Fruit fly (Drosophila melanogaster) whole organism, embryonic: ENCODE measurements around the gene GNBP1.
A peak's percentile ranks its signal among the peaks of the same experiment; 100 is the strongest.

ENCODE experiments used
- Atf3 ChIP-seq: fragments of 200-800 bp; sonication (Bioruptor generic); optimal IDR thresholded peaks from 3 replicates; lab custom pipeline; 2016; ENCODE audit warnings: missing biosample characterization, missing genetic modification characterization
- CG10431 ChIP-seq: fragments of 200-800 bp; sonication (Bioruptor generic); optimal IDR thresholded peaks from 3 replicates; lab custom pipeline; 2018; ENCODE audit warnings: missing biosample characterization, mild to moderate bottlenecking, missing genetic modification characterization
- CG10959 ChIP-seq: fragments of 200-800 bp; sonication (Bioruptor generic); IDR thresholded peaks from 2 replicates; pipeline ENCODE4 v1.3.6; 2022; ENCODE audit warnings: missing biosample characterization, missing genetic modification characterization
- CG11085 ChIP-seq: fragments of 200-800 bp; sonication (Bioruptor generic); IDR thresholded peaks from 2 replicates; pipeline ENCODE4 v1.3.6; 2022; ENCODE audit warnings: missing biosample characterization, missing genetic modification characterization
- CG12219 ChIP-seq: fragments of 200-800 bp; sonication (Bioruptor generic); optimal IDR thresholded peaks from 3 replicates; lab custom pipeline; 2018; ENCODE audit warnings: missing biosample characterization, mild to moderate bottlenecking, missing genetic modification characterization
- CG12391 ChIP-seq: fragments of 200-800 bp; sonication (Bioruptor generic); optimal IDR thresholded peaks from 3 replicates; lab custom pipeline; 2018; ENCODE audit warnings: missing biosample characterization, mild to moderate bottlenecking, missing genetic modification characterization, moderate library complexity
- CG13894 ChIP-seq: fragments of 200-800 bp; sonication (Bioruptor generic); optimal IDR thresholded peaks from 3 replicates; lab custom pipeline; 2018; ENCODE audit warnings: missing biosample characterization, mild to moderate bottlenecking, missing genetic modification characterization, moderate library complexity
- CG14014 ChIP-seq: fragments of 200-800 bp; sonication (Bioruptor generic); IDR thresholded peaks from 2 replicates; pipeline ENCODE4 v1.3.6; 2022; ENCODE audit warnings: missing biosample characterization, missing genetic modification characterization
- CG1529 ChIP-seq: fragments of 200-800 bp; sonication (Bioruptor generic); optimal IDR thresholded peaks from 3 replicates; lab custom pipeline; 2018; ENCODE audit warnings: missing biosample characterization, missing genetic modification characterization
- CG15514 ChIP-seq: fragments of 200-800 bp; sonication (Bioruptor generic); optimal IDR thresholded peaks from 3 replicates; lab custom pipeline; 2017; ENCODE audit warnings: missing biosample characterization, missing genetic modification characterization, mild to moderate bottlenecking, moderate library complexity, missing genetic modification reagents
- CG17568 ChIP-seq: fragments of 200-800 bp; sonication (Bioruptor generic); optimal IDR thresholded peaks from 2 replicates; lab custom pipeline; 2018; ENCODE audit warnings: missing biosample characterization, mild to moderate bottlenecking, missing genetic modification characterization, moderate library complexity
- CG18599 ChIP-seq: fragments of 200-800 bp; sonication (Bioruptor generic); optimal IDR thresholded peaks from 3 replicates; lab custom pipeline; 2017; ENCODE audit warnings: missing biosample characterization, missing genetic modification characterization, mild to moderate bottlenecking, moderate library complexity, missing genetic modification reagents
- CG2199 ChIP-seq: fragments of 200-800 bp; sonication (Bioruptor generic); IDR thresholded peaks from 3 replicates; pipeline ENCODE4 v1.3.6; 2022; ENCODE audit warnings: missing biosample characterization, missing genetic modification characterization
- CG34376 ChIP-seq: fragments of 200-800 bp; sonication (Bioruptor generic); optimal IDR thresholded peaks from 2 replicates; lab custom pipeline; 2018; ENCODE audit warnings: missing biosample characterization, mild to moderate bottlenecking, missing genetic modification characterization
- CG5245 ChIP-seq: fragments of 200-800 bp; sonication (Bioruptor generic); optimal IDR thresholded peaks from 3 replicates; lab custom pipeline; 2016; ENCODE audit warnings: missing biosample characterization, missing genetic modification characterization
- CG7928 ChIP-seq: fragments of 200-800 bp; sonication (Bioruptor generic); optimal IDR thresholded peaks from 2 replicates; lab custom pipeline; 2017; ENCODE audit warnings: missing biosample characterization, mild to moderate bottlenecking, missing genetic modification characterization
- CG8290 ChIP-seq, 3 experiments: fragments of 200-800 bp; sonication (Bioruptor generic); optimal IDR thresholded peaks; 2 replicates each; lab custom pipeline; 2016 to 2019; ENCODE audit warnings: missing biosample characterization in 3 of 3, missing genetic modification characterization in 3 of 3, mild to moderate bottlenecking in 2 of 3, moderate library complexity in 1 of 3
- CG9817 ChIP-seq: fragments of 200-800 bp; sonication (Bioruptor generic); optimal IDR thresholded peaks from 2 replicates; lab custom pipeline; 2018; ENCODE audit warnings: missing biosample characterization, mild to moderate bottlenecking, missing genetic modification characterization, moderate library complexity
- CG9932 ChIP-seq: fragments of 200-800 bp; sonication (Bioruptor generic); IDR thresholded peaks from 2 replicates; pipeline ENCODE4 v1.3.6; 2022; ENCODE audit warnings: missing biosample characterization, missing genetic modification characterization
- CoRest ChIP-seq: fragments of 200-800 bp; sonication (Bioruptor generic); optimal IDR thresholded peaks from 3 replicates; lab custom pipeline; 2018; ENCODE audit warnings: missing biosample characterization, mild to moderate bottlenecking, missing genetic modification characterization, moderate library complexity
- GATAe ChIP-seq: fragments of 200-800 bp; sonication (Bioruptor generic); conservative IDR thresholded peaks from 2 replicates; pipeline ENCODE4 v1.3.6; 2022; ENCODE audit warnings: missing biosample characterization, missing genetic modification characterization
- HmgZ ChIP-seq: fragments of 200-800 bp; sonication (Bioruptor generic); optimal IDR thresholded peaks from 2 replicates; lab custom pipeline; 2018; ENCODE audit warnings: missing biosample characterization, mild to moderate bottlenecking, missing genetic modification characterization
- Med ChIP-seq: fragments of 200-800 bp; sonication (Bioruptor generic); peaks from one replicate; lab custom pipeline; 2016; ENCODE audit warnings: missing biosample characterization, missing genetic modification characterization, mild to moderate bottlenecking, inconsistent platforms, moderate library complexity
- Myb ChIP-seq: fragments of 200-800 bp; sonication (Bioruptor generic); optimal IDR thresholded peaks from 2 replicates; lab custom pipeline; 2016; ENCODE audit warnings: missing biosample characterization, missing genetic modification characterization
- Pdp1 ChIP-seq, 2 experiments: fragments of 200-800 bp; sonication (Bioruptor generic); optimal IDR thresholded peaks; 3 replicates each; lab custom pipeline; 2016; ENCODE audit warnings: missing biosample characterization in 2 of 2, missing genetic modification characterization in 2 of 2, mild to moderate bottlenecking in 1 of 2, moderate library complexity in 1 of 2
- Stat92E ChIP-seq, 3 experiments: fragments of >200 bp in 2 of 3; fragments of 200-800 bp in 1 of 3; sonication (Bioruptor generic) in 1 of 3; optimal IDR thresholded peaks; 2 replicates each; lab custom pipeline; 2017 to 2019; ENCODE audit warnings: missing biosample characterization in 3 of 3, missing genetic modification characterization in 3 of 3, mild to moderate bottlenecking in 1 of 3, moderate library complexity in 1 of 3
- ara ChIP-seq: fragments of 200-800 bp; sonication (Bioruptor generic); IDR thresholded peaks from 2 replicates; pipeline ENCODE4 v1.3.6; 2022; ENCODE audit warnings: missing biosample characterization, missing genetic modification characterization
- br ChIP-seq: fragments of >200 bp; optimal IDR thresholded peaks from 2 replicates; lab custom pipeline; 2017
- cato ChIP-seq: fragments of 200-800 bp; sonication (Bioruptor generic); optimal IDR thresholded peaks from 2 replicates; lab custom pipeline; 2016; ENCODE audit warnings: missing biosample characterization, missing genetic modification characterization, borderline replicate concordance
- chinmo ChIP-seq: fragments of 200-800 bp; sonication (Bioruptor generic); IDR thresholded peaks from 4 replicates; pipeline ENCODE4 v1.3.6; 2022; ENCODE audit warnings: missing biosample characterization, missing genetic modification characterization; ENCODE audit not compliant: partially characterized antibody
- crol ChIP-seq: fragments of 200-800 bp; sonication (Bioruptor generic); IDR thresholded peaks from 2 replicates; pipeline ENCODE4 v1.3.6; 2022; ENCODE audit warnings: missing biosample characterization, missing genetic modification characterization
- dimm ChIP-seq: fragments of 200-800 bp; sonication (Bioruptor generic); IDR thresholded peaks from 2 replicates; pipeline ENCODE4 v1.3.6; 2022; ENCODE audit warnings: missing biosample characterization, missing genetic modification characterization
- dysf ChIP-seq: fragments of 200-800 bp; sonication (Bioruptor generic); IDR thresholded peaks from 3 replicates; pipeline ENCODE4 v1.3.6; 2022; ENCODE audit warnings: missing biosample characterization, missing genetic modification characterization
- exex ChIP-seq: fragments of 200-800 bp; sonication (Bioruptor generic); optimal IDR thresholded peaks from 4 replicates; lab custom pipeline; 2018; ENCODE audit warnings: missing biosample characterization, mild to moderate bottlenecking, missing genetic modification characterization, moderate library complexity
- grn ChIP-seq: fragments of 200-800 bp; sonication (Bioruptor generic); optimal IDR thresholded peaks from 3 replicates; lab custom pipeline; 2017; ENCODE audit warnings: missing biosample characterization, missing genetic modification characterization
- gsb-n ChIP-seq: fragments of 200-800 bp; sonication (Bioruptor generic); optimal IDR thresholded peaks from 3 replicates; lab custom pipeline; 2018; ENCODE audit warnings: missing biosample characterization, mild to moderate bottlenecking, missing genetic modification characterization
- kah ChIP-seq: fragments of 200-800 bp; sonication (Bioruptor generic); optimal IDR thresholded peaks from 2 replicates; lab custom pipeline; 2018; ENCODE audit warnings: missing biosample characterization, mild to moderate bottlenecking, missing genetic modification characterization
- kni ChIP-seq: fragments of 200-800 bp; sonication (Bioruptor generic); optimal IDR thresholded peaks from 3 replicates; lab custom pipeline; 2017; ENCODE audit warnings: mild to moderate bottlenecking, missing biosample characterization, missing genetic modification reagents, missing genetic modification characterization
- lab ChIP-seq: fragments of 200-800 bp; sonication (Bioruptor generic); optimal IDR thresholded peaks from 3 replicates; lab custom pipeline; 2017; ENCODE audit warnings: missing biosample characterization, missing genetic modification characterization, mild to moderate bottlenecking, moderate library complexity, missing genetic modification reagents
- nerfin-1 ChIP-seq: fragments of 200-800 bp; sonication (Bioruptor generic); optimal IDR thresholded peaks from 3 replicates; lab custom pipeline; 2019; ENCODE audit warnings: missing biosample characterization, mild to moderate bottlenecking, missing genetic modification characterization, moderate library complexity
- ranshi ChIP-seq: fragments of 200-800 bp; sonication (Bioruptor generic); IDR thresholded peaks from 2 replicates; pipeline ENCODE4 v1.3.6; 2022; ENCODE audit warnings: missing biosample characterization, missing genetic modification characterization
- sd ChIP-seq: fragments of 200-800 bp; sonication (Bioruptor generic); optimal IDR thresholded peaks from 3 replicates; lab custom pipeline; 2018; ENCODE audit warnings: missing biosample characterization, mild to moderate bottlenecking, missing genetic modification characterization, moderate library complexity
- sob ChIP-seq: fragments of 200-800 bp; sonication (Bioruptor generic); IDR thresholded peaks from 2 replicates; pipeline ENCODE4 v1.3.6; 2022; ENCODE audit warnings: missing biosample characterization, missing genetic modification characterization
- sqz ChIP-seq: fragments of 200-800 bp; sonication (Bioruptor generic); optimal IDR thresholded peaks from 3 replicates; lab custom pipeline; 2018; ENCODE audit warnings: missing biosample characterization, mild to moderate bottlenecking, missing genetic modification characterization
- sr ChIP-seq: fragments of 200-800 bp; sonication (Bioruptor generic); IDR thresholded peaks from 3 replicates; pipeline ENCODE4 v1.3.6; 2022; ENCODE audit warnings: missing biosample characterization, missing genetic modification characterization
- sug ChIP-seq: fragments of 200-800 bp; optimal IDR thresholded peaks from 2 replicates; lab custom pipeline; 2019; ENCODE audit warnings: missing biosample characterization, mild to moderate bottlenecking, missing genetic modification characterization, moderate library complexity
- tin ChIP-seq: fragments of 200-800 bp; sonication (Bioruptor generic); optimal IDR thresholded peaks from 3 replicates; lab custom pipeline; 2016; ENCODE audit warnings: missing biosample characterization, missing genetic modification characterization
- tna ChIP-seq: fragments of 200-800 bp; sonication (Bioruptor generic); IDR thresholded peaks from 2 replicates; pipeline ENCODE4 v1.3.6; 2022; ENCODE audit warnings: missing biosample characterization, missing genetic modification characterization; ENCODE audit not compliant: partially characterized antibody
- zen ChIP-seq: fragments of 200-800 bp; sonication (Bioruptor generic); optimal IDR thresholded peaks from 3 replicates; lab custom pipeline; 2018; ENCODE audit warnings: missing biosample characterization, mild to moderate bottlenecking, missing genetic modification characterization, moderate library complexity

Gene GNBP1

dm6 chr3L:18629874-18630273 is 45.7 kb upstream of the GNBP1 start:
- TF ChIP-seq CG8290 (GFP tag; optimal IDR thresholded peaks at IDR 0.05; lab: Kevin White, UChicago) (peak; percentile 28), CG8290 (tag; optimal IDR thresholded peaks at IDR 0.05; lab: Kevin White, UChicago) (no peak), exex (tag; lab: Kevin White, UChicago) (no peak), CG1529 (GFP tag; lab: Kevin White, UChicago) (no peak), gsb-n (tag; lab: Kevin White, UChicago) (peak; percentile 28), CG2199 (GFP tag; lab: Robert Waterston, UW) (peak; percentile 86), CG18599 (peak; percentile 13), CG13894 (tag; lab: Kevin White, UChicago) (peak; percentile 55), Stat92E (GFP tag; optimal IDR thresholded peaks at IDR 0.05; lab: Kevin White, UChicago) (peak in 1 of 3 experiments; percentile 97), zen (tag; lab: Kevin White, UChicago) (peak; percentile 0), crol (GFP tag; lab: Robert Waterston, UW) (peak; percentile 59; the same call in 1 of the 2 replicates), kni (no peak), kah (no peak)

dm6 chr3L:18632187-18632635 is 43.4 kb upstream of the GNBP1 start:
- TF ChIP-seq lab (GFP tag; lab: Kevin White, UChicago): peak; percentile 17
- TF ChIP-seq CG9817 (tag; lab: Kevin White, UChicago): no peak
- TF ChIP-seq CG14014 (GFP tag; lab: Robert Waterston, UW): no peak
- peak; percentile 35 for TF ChIP-seq CG17568
- TF ChIP-seq tna (GFP tag; lab: Robert Waterston, UW): no peak
- TF ChIP-seq GATAe (GFP tag; lab: Robert Waterston, UW): peak; percentile 32; the same call in 1 of the 2 replicates
- TF ChIP-seq Myb (GFP tag; lab: Kevin White, UChicago): no peak
- peak; percentile 39 for TF ChIP-seq CG34376 (GFP tag; lab: Kevin White, UChicago)
- no peak for TF ChIP-seq dysf
- no peak for TF ChIP-seq nerfin-1 (tag; lab: Kevin White, UChicago)
- no peak for TF ChIP-seq sr (GFP tag; lab: Robert Waterston, UW)
- TF ChIP-seq CG15514 (GFP tag; lab: Kevin White, UChicago): peak; percentile 5
- peak; percentile 52 for TF ChIP-seq sd (tag; lab: Kevin White, UChicago)
- no peak for TF ChIP-seq CG12219 (GFP tag; lab: Kevin White, UChicago)
- 0 out of 4 replicates have a peak, but pooled peaks have one; percentile 57 for TF ChIP-seq chinmo (GFP tag; lab: Robert Waterston, UW)
- TF ChIP-seq CG12391: no peak
- no peak for TF ChIP-seq ara (GFP tag; lab: Robert Waterston, UW)
- TF ChIP-seq CG11085 (GFP tag; lab: Robert Waterston, UW): no peak
- TF ChIP-seq CG7928 (GFP tag; lab: Kevin White, UChicago): no peak
- TF ChIP-seq ranshi (GFP tag; lab: Robert Waterston, UW): no peak
- peak; percentile 8 for TF ChIP-seq Med (GFP tag; lab: Kevin White, UChicago)
- no peak for TF ChIP-seq CG5245 (GFP tag; lab: Kevin White, UChicago)
- no peak for TF ChIP-seq cato (GFP tag; lab: Kevin White, UChicago)
- TF ChIP-seq sug (tag; lab: Kevin White, UChicago): peak; percentile 56
- peak; percentile 12 for TF ChIP-seq sqz (GFP tag; lab: Kevin White, UChicago)
- no peak for TF ChIP-seq Atf3 (GFP tag; lab: Kevin White, UChicago)
- peak; percentile 57 for TF ChIP-seq grn (GFP tag; lab: Kevin White, UChicago)
- no peak for TF ChIP-seq tin
- TF ChIP-seq CG9932 (GFP tag; lab: Robert Waterston, UW): no peak
- no peak for TF ChIP-seq CG10959
- TF ChIP-seq Pdp1 (GFP tag; optimal IDR thresholded peaks at IDR 0.05; lab: Kevin White, UChicago): no peak
- peak; percentile 28; the same call in 1 of the 2 replicates for TF ChIP-seq sob (GFP tag; lab: Robert Waterston, UW)
- TF ChIP-seq CoRest (tag; lab: Kevin White, UChicago): no peak
- peak; percentile 32 for TF ChIP-seq HmgZ
- TF ChIP-seq CG10431 (GFP tag; lab: Kevin White, UChicago): no peak
- no peak for TF ChIP-seq dimm (GFP tag; lab: Robert Waterston, UW)
- no peak for TF ChIP-seq br (lab: Kevin White, UChicago)
